Worm (Caenorhabditis elegans) whole organism, L1 larva: Measurements from ENCODE around the gene srt-36.

Experiments used
- C16A3.4 ChIP-seq: fragments of 150-350 bp; optimal IDR thresholded peaks from 2 replicates; lab custom pipeline; 2014; ENCODE audit warnings: missing biosample characterization, missing genetic modification characterization
- alr-1 ChIP-seq: fragments of 200-800 bp; sonication (Bioruptor generic); optimal IDR thresholded peaks from 2 replicates; lab custom pipeline; 2018; ENCODE audit warnings: borderline replicate concordance, mild to moderate bottlenecking, missing genetic modification characterization, missing compliant biosample characterization
- aly-2 ChIP-seq: fragments of 150-350 bp; optimal IDR thresholded peaks from 2 replicates; lab custom pipeline; 2014; ENCODE audit warnings: missing biosample characterization, missing genetic modification characterization
- ceh-90 ChIP-seq: sonication (generic microtip); optimal IDR thresholded peaks from 2 replicates; lab custom pipeline; 2016; ENCODE audit warnings: missing genetic modification characterization, missing compliant biosample characterization
- efl-1 ChIP-seq, 4 experiments: fragments of 150-350 bp; optimal IDR thresholded peaks in 3 of 4; peaks in 1 of 4; 1 replicate in 1 of 4; 2 replicates in 3 of 4; lab custom pipeline; 2014; ENCODE audit warnings: missing biosample characterization in 2 of 4, missing genetic modification characterization in 2 of 4, missing genetic modification reagents in 2 of 4
- egl-13 ChIP-seq: sonication (generic microtip); optimal IDR thresholded peaks from 2 replicates; lab custom pipeline; 2016; ENCODE audit warnings: missing genotype, missing genetic modification reagents, missing genetic modification characterization, missing compliant biosample characterization
- elt-2 ChIP-seq: sonication (generic microtip); optimal IDR thresholded peaks from 2 replicates; lab custom pipeline; 2016; ENCODE audit warnings: missing genetic modification characterization, mild to moderate bottlenecking, inconsistent platforms, missing compliant biosample characterization, missing genetic modification reagents
- fos-1 ChIP-seq: fragments of 150-350 bp; optimal IDR thresholded peaks from 2 replicates; lab custom pipeline; 2014; ENCODE audit warnings: missing biosample characterization, missing genetic modification characterization
- grh-1 ChIP-seq: fragments of 200-800 bp; sonication (Bioruptor generic); IDR thresholded peaks from 2 replicates; pipeline ENCODE4 v1.3.6; 2022; ENCODE audit warnings: missing genetic modification reagents, missing genetic modification characterization, missing compliant biosample characterization
- hlh-4 ChIP-seq: sonication (generic microtip); optimal IDR thresholded peaks from 2 replicates; lab custom pipeline; 2016; ENCODE audit warnings: mild to moderate bottlenecking, missing genetic modification characterization, missing compliant biosample characterization
- irx-1 ChIP-seq: sonication (generic microtip); optimal IDR thresholded peaks from 2 replicates; lab custom pipeline; 2016; ENCODE audit warnings: missing genetic modification characterization, missing compliant biosample characterization
- lin-14 ChIP-seq: fragments of 200-800 bp; sonication (Bioruptor generic); optimal IDR thresholded peaks from 2 replicates; lab custom pipeline; 2018; ENCODE audit warnings: mild to moderate bottlenecking, missing genetic modification characterization, moderate library complexity, missing compliant biosample characterization
- lir-3 ChIP-seq: sonication (generic microtip); optimal IDR thresholded peaks from 2 replicates; lab custom pipeline; 2016; ENCODE audit warnings: mild to moderate bottlenecking, missing genetic modification characterization, moderate library complexity, missing compliant biosample characterization; ENCODE audit not compliant: poor library complexity
- lsy-2 ChIP-seq, 2 experiments: fragments of 150-350 bp; optimal IDR thresholded peaks; 2 replicates each; lab custom pipeline; 2014; ENCODE audit warnings: missing biosample characterization in 2 of 2, missing genetic modification characterization in 2 of 2
- mab-9 ChIP-seq: fragments of 200-800 bp; sonication (Bioruptor generic); IDR thresholded peaks from 2 replicates; pipeline ENCODE4 v1.3.6; 2022; ENCODE audit warnings: missing genetic modification reagents, missing genetic modification characterization, missing compliant biosample characterization
- nhr-20 ChIP-seq: sonication (generic microtip); optimal IDR thresholded peaks from 2 replicates; lab custom pipeline; 2016; ENCODE audit warnings: mild to moderate bottlenecking, missing genetic modification characterization, missing compliant biosample characterization
- nhr-28 ChIP-seq: fragments of 150-350 bp; optimal IDR thresholded peaks from 2 replicates; lab custom pipeline; 2014; ENCODE audit warnings: missing biosample characterization, missing genetic modification characterization
- nhr-76 ChIP-seq: sonication (generic microtip); optimal IDR thresholded peaks from 2 replicates; lab custom pipeline; 2017; ENCODE audit warnings: missing biosample characterization, missing genetic modification characterization
- nhr-90 ChIP-seq: sonication (generic microtip); optimal IDR thresholded peaks from 2 replicates; lab custom pipeline; 2016; ENCODE audit warnings: mild to moderate bottlenecking, missing genetic modification characterization, missing compliant biosample characterization; ENCODE audit not compliant: poor library complexity
- pag-3 ChIP-seq: sonication (generic microtip); optimal IDR thresholded peaks from 2 replicates; lab custom pipeline; 2017; ENCODE audit warnings: missing genetic modification characterization, mild to moderate bottlenecking, missing compliant biosample characterization, antibody characterized with exemption, borderline replicate concordance; ENCODE audit not compliant: insufficient read depth
- pax-3 ChIP-seq: fragments of 200-800 bp; sonication (Bioruptor generic); optimal IDR thresholded peaks from 2 replicates; lab custom pipeline; 2018; ENCODE audit warnings: mild to moderate bottlenecking, missing genetic modification characterization, moderate library complexity, missing compliant biosample characterization
- sox-4 ChIP-seq: sonication (generic microtip); optimal IDR thresholded peaks from 2 replicates; lab custom pipeline; 2016; ENCODE audit warnings: missing genetic modification characterization, missing compliant biosample characterization
- sptf-1 ChIP-seq: fragments of 150-350 bp; optimal IDR thresholded peaks from 2 replicates; lab custom pipeline; 2014; ENCODE audit warnings: missing biosample characterization, missing genetic modification characterization
- swsn-7 ChIP-seq: sonication (generic microtip); optimal IDR thresholded peaks from 2 replicates; lab custom pipeline; 2016; ENCODE audit warnings: missing genetic modification characterization, missing compliant biosample characterization
- tbx-2 ChIP-seq: sonication (generic microtip); optimal IDR thresholded peaks from 2 replicates; lab custom pipeline; 2016; ENCODE audit warnings: missing genetic modification characterization, missing compliant biosample characterization
- unc-130 ChIP-seq: fragments of 150-350 bp; optimal IDR thresholded peaks from 2 replicates; lab custom pipeline; 2017; ENCODE audit warnings: missing biosample characterization, missing genetic modification characterization, inconsistent platforms
- unc-62 ChIP-seq: fragments of 150-350 bp; optimal IDR thresholded peaks from 2 replicates; lab custom pipeline; 2014; ENCODE audit warnings: missing biosample characterization, missing genetic modification reagents, missing genetic modification characterization
- unc-86 ChIP-seq: sonication (generic microtip); optimal IDR thresholded peaks from 2 replicates; lab custom pipeline; 2016; ENCODE audit warnings: missing genetic modification characterization, missing compliant biosample characterization
- zip-4 ChIP-seq: fragments of 200-800 bp; sonication (Bioruptor generic); optimal IDR thresholded peaks from 2 replicates; lab custom pipeline; 2018; ENCODE audit warnings: mild to moderate bottlenecking, missing genetic modification characterization, moderate library complexity, missing compliant biosample characterization

Gene srt-36

DNA sequence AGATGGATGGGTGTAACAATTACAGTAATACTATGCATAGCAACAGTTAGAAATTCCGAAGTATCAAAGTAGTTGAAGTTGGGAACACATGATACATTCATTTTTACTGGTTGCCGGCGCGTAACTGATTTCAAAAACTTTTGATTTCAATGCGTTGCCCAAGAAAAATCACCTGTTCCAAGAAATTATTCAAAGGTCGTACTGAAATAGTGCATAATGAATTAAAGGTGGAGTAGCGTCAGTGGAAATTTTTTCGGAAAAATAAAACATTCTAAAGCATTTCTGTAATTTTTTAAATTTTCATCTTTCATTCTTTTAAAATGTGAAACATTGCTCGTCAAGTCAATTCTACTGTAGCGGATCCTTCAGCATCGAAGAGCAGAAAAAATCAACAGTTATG is 27.8 kb downstream of the srt-36 start, which contains the start of gene srh-204:
Gene srh-204 (minus strand): TSS at position 101 of the 400 bp plus-strand sequence.
- TF ChIP-seq hlh-4 (tag; lab: Kevin White, UChicago) (peak; percentile 66), nhr-90 (no peak)

DNA sequence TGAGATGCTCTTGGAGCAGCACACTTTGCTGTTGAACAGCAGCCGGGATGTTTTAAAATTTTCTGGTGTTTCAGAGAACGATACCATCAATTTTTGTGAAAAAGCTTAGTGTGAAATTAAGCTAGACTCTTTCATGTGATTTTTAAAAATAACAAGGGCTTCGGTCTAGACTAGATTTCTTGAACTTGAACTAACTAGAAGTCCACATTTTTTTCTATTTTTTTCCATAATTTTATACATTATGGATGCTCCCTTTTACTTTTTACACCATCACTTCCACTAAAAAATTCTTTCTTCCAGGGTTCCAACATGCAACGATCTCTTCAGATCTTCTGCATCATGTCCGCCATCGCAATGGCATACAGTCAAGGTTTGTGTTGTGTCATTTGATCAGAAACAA is 32.0 kb downstream of the srt-36 start, which contains the start of gene nlp-13:
Gene nlp-13 (plus strand): TSS at position 301 of the 400 bp plus-strand sequence.
- TF ChIP-seq irx-1 (tag; lab: Kevin White, UChicago), result no peak
- TF ChIP-seq tbx-2 (tag; lab: Kevin White, UChicago), result no peak
- TF ChIP-seq swsn-7 (tag; lab: Kevin White, UChicago), result no peak
- no peak for TF ChIP-seq zip-4 (GFP tag; lab: Kevin White, UChicago)
- no peak for TF ChIP-seq sptf-1 (tag; lab: Kevin White, UChicago)
- TF ChIP-seq nhr-20 (tag; lab: Kevin White, UChicago), result no peak
- TF ChIP-seq ceh-90 (tag; lab: Kevin White, UChicago), result no peak
- no peak for TF ChIP-seq aly-2 (tag; lab: Kevin White, UChicago)
- TF ChIP-seq pag-3, result no peak
- no peak for TF ChIP-seq grh-1 (GFP tag; lab: Robert Waterston, UW)
- TF ChIP-seq elt-2, result no peak
- no peak for TF ChIP-seq lsy-2 (tag; optimal IDR thresholded peaks at IDR 0.05; lab: Kevin White, UChicago)

DNA sequence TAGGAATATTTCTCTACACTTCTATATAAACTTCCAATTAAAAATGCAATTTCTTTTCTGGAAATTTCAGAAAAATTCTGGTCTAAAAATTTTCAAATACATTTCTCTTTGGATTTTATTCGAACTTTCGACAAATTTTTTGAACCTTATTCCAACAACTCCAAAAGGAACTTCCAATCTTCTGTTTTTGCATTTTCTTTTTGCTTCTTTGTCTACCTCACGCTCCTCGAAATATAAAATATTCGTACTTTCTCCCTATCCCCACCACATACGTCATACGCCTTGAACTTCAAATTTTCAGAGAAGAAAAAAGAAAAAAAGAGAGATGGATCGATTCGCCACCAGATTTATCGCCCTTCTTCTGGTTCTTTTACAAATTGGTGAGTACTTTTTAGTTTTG is 48.8 kb downstream of the srt-36 start, which contains the start of gene nlp-9:
Gene nlp-9 (plus strand): TSS at position 301 of the 400 bp plus-strand sequence.
- TF ChIP-seq efl-1 (optimal IDR thresholded peaks at IDR 0.05; lab: Kevin White, UChicago) (no peak), efl-1 (GFP tag; optimal IDR thresholded peaks at IDR 0.05 in 1 of 2; lab: Kevin White, UChicago) (no peak), egl-13 (tag; lab: Kevin White, UChicago) (no peak), unc-130 (tag; lab: Kevin White, UChicago) (no peak), C16A3.4 (tag; lab: Kevin White, UChicago) (no peak), nhr-76 (tag; lab: Kevin White, UChicago) (no peak), lir-3 (no peak), unc-62 (GFP tag; lab: Kevin White, UChicago) (no peak), nhr-28 (tag; lab: Kevin White, UChicago) (no peak), sox-4 (tag; lab: Kevin White, UChicago) (no peak), unc-86 (no peak), pax-3 (no peak)
- TF ChIP-seq, all 84 proteins: peak for 0

DNA sequence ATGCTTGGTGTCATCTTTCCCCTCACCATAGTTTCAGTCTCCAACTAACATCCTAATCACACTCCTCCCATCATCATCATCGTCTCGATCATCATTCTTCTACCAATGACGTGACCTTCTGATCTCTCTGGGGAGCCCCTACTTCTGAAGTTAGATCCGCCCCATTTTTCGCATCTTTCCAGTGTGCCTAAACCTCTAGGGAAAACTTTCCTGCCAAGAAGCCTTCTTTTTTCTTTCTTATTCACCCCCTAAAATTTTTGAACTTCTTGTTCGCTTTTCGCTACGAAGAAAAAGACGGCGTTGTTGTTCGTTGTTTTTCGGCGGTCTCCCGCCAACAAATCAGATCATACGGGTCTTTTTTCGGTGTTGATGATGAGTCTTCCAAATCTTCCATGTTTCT is 49.8 kb downstream of the srt-36 start:
- TF ChIP-seq lin-14 (GFP tag; lab: Kevin White, UChicago) (peak; percentile 65), fos-1 (tag; lab: Kevin White, UChicago) (no peak), alr-1 (no peak), mab-9 (GFP tag; lab: Robert Waterston, UW) (peak; percentile 49; the same call in 1 of the 2 replicates)
- TF ChIP-seq, all 84 proteins: peak for 2

DNA sequence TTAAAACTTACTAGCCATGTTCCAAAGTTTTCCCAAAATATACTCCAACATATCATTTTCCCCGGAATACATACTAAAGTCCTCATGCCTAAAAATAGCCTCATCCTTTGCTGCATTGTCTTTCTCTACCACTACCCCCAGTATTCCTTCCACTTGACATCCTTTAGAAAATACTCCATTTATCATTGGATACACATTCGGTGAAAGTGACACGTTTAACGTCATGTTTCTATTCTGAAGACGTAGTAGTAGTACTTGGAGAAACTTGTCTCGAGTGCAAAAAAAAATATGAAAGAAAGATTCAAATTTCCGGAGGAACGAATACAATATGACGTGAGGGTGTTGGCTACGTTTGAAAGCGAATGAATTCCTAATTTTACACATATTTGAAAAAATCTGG is 51.2 kb downstream of the srt-36 start:
- TF ChIP-seq tbx-2 (tag; lab: Kevin White, UChicago) (no peak), alr-1 (no peak)
